Fruit fly (Drosophila melanogaster): Measurements from ENCODE around the gene CG3982.

dm6 chr3L:9431848-9432623, 14.8 kb upstream of the CG3982 start:
- TF ChIP-seq CG4328 (GFP tag; optimal IDR thresholded peaks at IDR 0.05) (no peak), CG2889 (GFP tag; IDR thresholded peaks at IDR 0.05) (no peak), tx (GFP tag; optimal IDR thresholded peaks at IDR 0.05) (no peak), eve (GFP tag; optimal IDR thresholded peaks at IDR 0.05) (no peak), CG7786 (GFP tag; optimal IDR thresholded peaks at IDR 0.05) (no peak), odd (GFP tag; optimal IDR thresholded peaks at IDR 0.05) (no peak), CG11723 (GFP tag; optimal IDR thresholded peaks at IDR 0.05) (no peak), Vsx1 (GFP tag; optimal IDR thresholded peaks at IDR 0.05) (no peak), nerfin-2 (GFP tag; IDR thresholded peaks at IDR 0.05; ENCODE audit: partially characterized antibody) (no peak), CG7928 (GFP tag; optimal IDR thresholded peaks at IDR 0.05) (no peak), CG4360 (GFP tag; IDR thresholded peaks at IDR 0.05) (no peak), CG1602 (GFP tag; optimal IDR thresholded peaks at IDR 0.05) (no peak), CG31441 (GFP tag; IDR thresholded peaks at IDR 0.05) (no peak)

Data from whole organism, embryonic.